Fruit fly (Drosophila melanogaster) whole organism, pupa: ENCODE measurements around the gene CG18179.

Source experiments
- CG10348 ChIP-seq: fragments of 200-800 bp; sonication (Bioruptor generic); IDR thresholded peaks from 2 replicates; pipeline ENCODE4 v1.3.6; 2022; ENCODE audit warnings: missing biosample characterization, missing genetic modification characterization
- CG13204 ChIP-seq: fragments of 200-800 bp; sonication (Bioruptor generic); optimal IDR thresholded peaks from 2 replicates; lab custom pipeline; 2018; ENCODE audit warnings: missing biosample characterization, mild to moderate bottlenecking, missing genetic modification characterization, moderate library complexity
- CG34367 ChIP-seq: fragments of 200-800 bp; sonication (Bioruptor generic); optimal IDR thresholded peaks from 2 replicates; lab custom pipeline; 2018; ENCODE audit warnings: missing biosample characterization, mild to moderate bottlenecking, missing genetic modification characterization
- CG4496 ChIP-seq: fragments of 200-800 bp; sonication (Bioruptor generic); IDR thresholded peaks from 3 replicates; pipeline ENCODE4 v1.3.6; 2022; ENCODE audit warnings: missing biosample characterization, missing genetic modification characterization
- CG8159 ChIP-seq: fragments of 200-800 bp; sonication (Bioruptor generic); optimal IDR thresholded peaks from 3 replicates; lab custom pipeline; 2018; ENCODE audit warnings: missing biosample characterization, mild to moderate bottlenecking, missing genetic modification characterization, moderate library complexity
- CG9948 ChIP-seq: fragments of 200-800 bp; sonication (Bioruptor generic); optimal IDR thresholded peaks from 2 replicates; lab custom pipeline; 2018; ENCODE audit warnings: missing biosample characterization, mild to moderate bottlenecking, missing genetic modification characterization, moderate library complexity
- rn ChIP-seq: fragments of 200-800 bp; sonication (Bioruptor generic); IDR thresholded peaks from 2 replicates; pipeline ENCODE4 v1.3.6; 2022; ENCODE audit warnings: missing biosample characterization, missing genetic modification characterization

DNA sequence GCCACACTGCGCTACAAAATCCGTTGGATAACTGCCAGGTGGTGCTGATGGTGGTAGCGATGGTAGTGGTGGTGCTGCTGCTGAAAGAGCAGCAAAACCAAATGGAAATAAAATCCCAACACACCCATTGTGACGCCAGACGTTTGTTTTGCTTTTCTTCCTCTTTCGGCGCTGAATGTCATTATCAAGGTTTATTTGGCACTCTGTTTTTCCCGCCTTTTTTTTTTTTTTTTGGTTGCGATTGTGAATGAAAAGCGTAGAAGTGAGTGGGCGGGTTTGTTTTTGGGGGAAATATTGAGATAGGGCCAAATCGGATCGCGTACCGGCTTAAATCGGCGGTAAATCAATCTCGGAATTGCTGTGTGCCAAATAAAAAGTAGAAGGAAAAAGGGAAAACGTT lies 38.2 kb downstream of the CG18179 start:
- TF ChIP-seq CG34367 (tag; lab: Kevin White, UChicago) (no peak), CG13204 (GFP tag; lab: Kevin White, UChicago) (no peak), CG10348 (GFP tag; lab: Robert Waterston, UW) (no peak), rn (no peak), CG8159 (tag; lab: Kevin White, UChicago) (no peak), CG9948 (tag; lab: Kevin White, UChicago) (no peak), CG4496 (GFP tag; lab: Robert Waterston, UW) (no peak)
